Worm (Caenorhabditis elegans): Measurements from ENCODE around the gene lfi-1.

lfi-1 gene

DNA sequence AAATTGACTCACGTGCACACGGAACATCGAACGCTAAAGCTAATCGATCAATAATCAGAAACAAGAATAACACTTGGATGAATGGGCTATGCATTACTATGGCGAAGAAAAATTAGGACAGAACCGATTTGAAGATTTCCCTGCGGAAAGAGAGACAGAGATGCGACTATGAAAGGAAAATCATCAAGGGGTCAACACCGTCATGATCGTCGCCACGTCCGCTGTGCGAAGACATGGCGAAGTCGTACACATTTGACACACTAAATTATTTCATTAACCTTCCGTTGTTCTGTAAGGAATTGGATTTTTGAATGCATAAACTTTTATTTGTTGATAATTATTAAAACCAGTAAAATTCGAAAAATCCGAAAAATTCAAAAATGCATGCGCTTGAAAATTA, 7.4 kb upstream of the lfi-1 start, which contains the start of gene M03F4.6 (continued):
- TF ChIP-seq zfp-3 (GFP tag; conservative IDR thresholded peaks at IDR 0.05) (peak; percentile 92), ceh-20 (GFP tag; IDR thresholded peaks at IDR 0.05) (peak; percentile 37; the same call in 1 of the 2 replicates), mep-1 (tag; optimal IDR thresholded peaks at IDR 0.05) (peak; percentile 22), nhr-102 (tag; optimal IDR thresholded peaks at IDR 0.05) (peak; percentile 46), arid-1 (GFP tag; conservative IDR thresholded peaks at IDR 0.05) (peak; percentile 59), dmd-9 (GFP tag; IDR thresholded peaks at IDR 0.05) (no peak), saeg-2 (GFP tag; IDR thresholded peaks at IDR 0.05) (no peak), duxl-1 (tag; optimal IDR thresholded peaks at IDR 0.05; ENCODE audit: poor library complexity) (peak; percentile 63), F49E8.2 (tag; optimal IDR thresholded peaks at IDR 0.05; ENCODE audit: borderline replicate concordance) (no peak), dmd-6 (GFP tag; IDR thresholded peaks at IDR 0.05) (peak; percentile 42), dmd-8 (GFP tag; IDR thresholded peaks at IDR 0.05) (no peak)

DNA sequence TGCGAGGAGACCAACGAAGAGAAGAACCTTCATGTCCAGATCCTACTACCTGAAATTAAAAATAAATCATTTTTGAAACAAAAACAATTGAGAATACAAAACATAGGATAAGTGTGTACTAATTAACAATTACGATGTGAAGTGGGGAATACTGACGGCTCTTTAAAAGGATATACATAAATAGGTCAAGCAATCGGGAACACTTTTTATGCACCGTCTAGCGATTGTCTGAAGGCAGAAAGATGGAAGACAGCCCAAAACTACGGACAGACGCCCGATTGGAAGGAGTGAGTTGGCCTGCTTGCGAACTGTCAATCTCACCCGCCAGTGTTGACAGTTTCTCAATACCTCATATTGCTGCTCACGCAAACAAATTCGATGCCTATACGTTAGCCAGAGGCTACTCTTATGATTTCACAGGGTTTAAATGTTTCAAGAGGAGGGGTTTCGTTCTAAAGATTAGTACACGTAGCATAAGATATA, 5.7 kb upstream of the lfi-1 start, which contains the start of gene calu-1:
TSS of gene calu-1 (minus strand) at position 51 of the 483 bp plus-strand sequence.
- TF ChIP-seq ceh-62 (tag; optimal IDR thresholded peaks at IDR 0.05) (no peak), zfp-3 (GFP tag; conservative IDR thresholded peaks at IDR 0.05) (no peak), madf-9 (GFP tag; conservative IDR thresholded peaks at IDR 0.05) (no peak), skn-1 (tag; optimal IDR thresholded peaks at IDR 0.05) (no peak), ztf-11 (tag; optimal IDR thresholded peaks at IDR 0.05) (no peak), pha-4 (GFP tag; IDR thresholded peaks at IDR 0.05) (peak; percentile 53; the same call in 1 of the 2 replicates), pha-4 (tag; optimal IDR thresholded peaks at IDR 0.05) (no peak), lin-1 (GFP tag; IDR thresholded peaks at IDR 0.05) (peak; percentile 39; the same call in 1 of the 2 replicates), tra-1 (GFP tag; IDR thresholded peaks at IDR 0.05) (peak; percentile 95), rbr-2 (tag; optimal IDR thresholded peaks at IDR 0.05) (no peak), nhr-25 (tag; optimal IDR thresholded peaks at IDR 0.05; ENCODE audit: borderline replicate concordance, insufficient read depth) (no peak), fkh-10 (GFP tag; optimal IDR thresholded peaks at IDR 0.05) (no peak), ceh-32 (tag; optimal IDR thresholded peaks at IDR 0.05; ENCODE audit: poor library complexity) (no peak), nhr-76 (tag; optimal IDR thresholded peaks at IDR 0.05) (no peak), T20F7.1 (GFP tag; optimal IDR thresholded peaks at IDR 0.05) (peak; percentile 32), egl-43 (GFP tag; IDR thresholded peaks at IDR 0.05) (no peak), hlh-11 (tag; optimal IDR thresholded peaks at IDR 0.05) (peak; percentile 6), Y5F2A.4 (GFP tag; optimal IDR thresholded peaks at IDR 0.05) (no peak), daf-8 (GFP tag; IDR thresholded peaks at IDR 0.05) (no peak), ces-1 (GFP tag; optimal IDR thresholded peaks at IDR 0.05) (no peak), aha-1 (tag) (peak; percentile 43), dve-1 (tag; optimal IDR thresholded peaks at IDR 0.05; ENCODE audit: insufficient read depth) (peak; percentile 6), nhr-42 (GFP tag; IDR thresholded peaks at IDR 0.05) (no peak), unc-62 (GFP tag; optimal IDR thresholded peaks at IDR 0.05 in 1 of 2) (peak; percentile 12 to 36), unc-62 (tag; optimal IDR thresholded peaks at IDR 0.05) (no peak), lin-38 (GFP tag; IDR thresholded peaks at IDR 0.05) (no peak), mdt-29 (GFP tag; IDR thresholded peaks at IDR 0.05) (peak; percentile 54; the same call in 1 of the 2 replicates), nhr-237 (tag; optimal IDR thresholded peaks at IDR 0.05) (no peak), T26A8.4 (GFP tag; IDR thresholded peaks at IDR 0.05) (no peak), lsy-2 (tag; optimal IDR thresholded peaks at IDR 0.05) (no peak), zfp-2 (tag; optimal IDR thresholded peaks at IDR 0.05) (no peak), R02D3.7 (tag; optimal IDR thresholded peaks at IDR 0.05) (no peak), zip-11 (GFP tag; IDR thresholded peaks at IDR 0.05) (no peak), mxl-3 (GFP tag; optimal IDR thresholded peaks at IDR 0.05) (no peak), tag-97 (GFP tag; IDR thresholded peaks at IDR 0.05) (no peak), vab-7 (GFP tag; IDR thresholded peaks at IDR 0.05) (no peak), mep-1 (tag; optimal IDR thresholded peaks at IDR 0.05) (no peak), dmd-6 (GFP tag; IDR thresholded peaks at IDR 0.05) (peak; percentile 94), dmd-8 (GFP tag; IDR thresholded peaks at IDR 0.05) (no peak), spr-1 (tag; optimal IDR thresholded peaks at IDR 0.05) (no peak), fos-1 (tag; optimal IDR thresholded peaks at IDR 0.05) (no peak), F37D6.2 (tag; optimal IDR thresholded peaks at IDR 0.05) (no peak)

Measured in whole organism, L4 larva.